Worm (Caenorhabditis elegans) whole organism, L4 larva: ENCODE measurements around the gene far-8.

Source experiments
- ZK546.5 ChIP-seq, 2 experiments: sonication (generic microtip); optimal IDR thresholded peaks; 2 replicates each; lab custom pipeline; 2017; ENCODE audit warnings: missing biosample characterization in 2 of 2, missing genetic modification characterization in 2 of 2
- fos-1 ChIP-seq: fragments of 150-350 bp; optimal IDR thresholded peaks from 2 replicates; lab custom pipeline; 2014; ENCODE audit warnings: missing biosample characterization, missing genetic modification characterization
- hlh-11 ChIP-seq: fragments of 200-800 bp; sonication (Bioruptor generic); optimal IDR thresholded peaks from 2 replicates; lab custom pipeline; 2018; ENCODE audit warnings: mild to moderate bottlenecking, missing genetic modification characterization, missing compliant biosample characterization
- lin-13 ChIP-seq: fragments of 150-350 bp; optimal IDR thresholded peaks from 2 replicates; lab custom pipeline; 2014; ENCODE audit warnings: missing biosample characterization, missing genetic modification reagents, missing genetic modification characterization
- unc-39 ChIP-seq: sonication (generic microtip); optimal IDR thresholded peaks from 2 replicates; lab custom pipeline; 2017; ENCODE audit warnings: missing biosample characterization, missing genetic modification characterization
- zag-1 ChIP-seq: fragments of 150-350 bp; optimal IDR thresholded peaks from 2 replicates; lab custom pipeline; 2014; ENCODE audit warnings: missing biosample characterization, missing genetic modification characterization

ce11 chrIII:853859-854359 lies 11.2 kb downstream of the far-8 start, which contains the start of the genes rnp-5 and tag-51:
- TF ChIP-seq unc-39: no peak
- TF ChIP-seq fos-1 (tag; lab: Kevin White, UChicago): no peak
- no peak for TF ChIP-seq zag-1 (tag; lab: Kevin White, UChicago)
- no peak for TF ChIP-seq ZK546.5 (tag; optimal IDR thresholded peaks at IDR 0.05; lab: Kevin White, UChicago)
- TF ChIP-seq lin-13 (GFP tag; lab: Kevin White, UChicago): no peak
- no peak for TF ChIP-seq hlh-11
